Worm (Caenorhabditis elegans) whole organism, L4 larva: Measurements from ENCODE around the gene srw-135.
A peak's percentile ranks its signal among the peaks of the same experiment; 100 is the strongest.

Experiments used
- F10B5.3 ChIP-seq: sonication (generic microtip); optimal IDR thresholded peaks from 2 replicates; lab custom pipeline; 2016; ENCODE audit warnings: mild to moderate bottlenecking, missing genetic modification characterization, missing compliant biosample characterization
- F44E2.7 ChIP-seq: fragments of 200-800 bp; sonication (Bioruptor generic); IDR thresholded peaks from 2 replicates; pipeline ENCODE4 v2.1.2; 2022; ENCODE audit warnings: missing genetic modification characterization, missing compliant biosample characterization
- F49E8.2 ChIP-seq: sonication (generic microtip); optimal IDR thresholded peaks from 2 replicates; lab custom pipeline; 2016; ENCODE audit warnings: missing compliant biosample characterization, mild to moderate bottlenecking, missing genetic modification characterization, borderline replicate concordance
- T26A8.4 ChIP-seq: fragments of 200-800 bp; sonication (Bioruptor generic); IDR thresholded peaks from 2 replicates; pipeline ENCODE4 v1.3.6; 2022; ENCODE audit warnings: missing genetic modification characterization, missing compliant biosample characterization
- Y105C5A.15 ChIP-seq: fragments of 200-800 bp; sonication (Bioruptor generic); IDR thresholded peaks from 2 replicates; pipeline ENCODE4 v1.3.6; 2022; ENCODE audit warnings: missing genetic modification characterization, missing compliant biosample characterization
- Y48G9A.11 ChIP-seq: fragments of 200-800 bp; sonication (Bioruptor generic); IDR thresholded peaks from 2 replicates; pipeline ENCODE4 v1.3.6; 2022; ENCODE audit warnings: missing genetic modification reagents, missing genetic modification characterization, missing compliant biosample characterization
- aha-1 ChIP-seq: fragments of 150-350 bp; peaks from one replicate; lab custom pipeline; 2014; ENCODE audit warnings: missing biosample characterization, missing genetic modification characterization
- ceh-32 ChIP-seq: sonication (generic microtip); optimal IDR thresholded peaks from 2 replicates; lab custom pipeline; 2016; ENCODE audit warnings: mild to moderate bottlenecking, missing genetic modification characterization, missing compliant biosample characterization; ENCODE audit not compliant: poor library complexity
- daf-12 ChIP-seq: fragments of 150-350 bp; optimal IDR thresholded peaks from 2 replicates; lab custom pipeline; 2014; ENCODE audit warnings: missing biosample characterization, missing genetic modification reagents, missing genetic modification characterization
- daf-8 ChIP-seq: fragments of 200-800 bp; sonication (Bioruptor generic); IDR thresholded peaks from 2 replicates; pipeline ENCODE4 v1.3.6; 2022; ENCODE audit warnings: missing genetic modification characterization, missing compliant biosample characterization
- duxl-1 ChIP-seq: sonication (generic microtip); optimal IDR thresholded peaks from 2 replicates; lab custom pipeline; 2016; ENCODE audit warnings: mild to moderate bottlenecking, missing genetic modification characterization, moderate library complexity, missing compliant biosample characterization; ENCODE audit not compliant: poor library complexity
- egl-27 ChIP-seq: sonication (generic microtip); optimal IDR thresholded peaks from 3 replicates; lab custom pipeline; 2017; ENCODE audit warnings: missing biosample characterization, missing genetic modification reagents, missing genetic modification characterization
- gei-8 ChIP-seq: fragments of 200-800 bp; sonication (Bioruptor generic); optimal IDR thresholded peaks from 2 replicates; lab custom pipeline; 2018; ENCODE audit warnings: mild to moderate bottlenecking, missing genetic modification characterization, missing compliant biosample characterization
- jun-1 ChIP-seq: fragments of 150-350 bp; optimal IDR thresholded peaks from 2 replicates; lab custom pipeline; 2014; ENCODE audit warnings: missing biosample characterization, missing genetic modification reagents, missing genetic modification characterization
- lin-1 ChIP-seq: fragments of 200-800 bp; sonication (Bioruptor generic); IDR thresholded peaks from 2 replicates; pipeline ENCODE4 v1.3.6; 2022; ENCODE audit warnings: missing genetic modification reagents, missing genetic modification characterization, missing compliant biosample characterization
- lin-29 ChIP-seq: fragments of 200-800 bp; sonication (Bioruptor generic); IDR thresholded peaks from 2 replicates; pipeline ENCODE4 v1.3.6; 2022; ENCODE audit warnings: missing genetic modification reagents, missing genetic modification characterization, missing compliant biosample characterization
- lsy-2 ChIP-seq, 2 experiments: fragments of 150-350 bp in 1 of 2; sonication (generic microtip) in 1 of 2; optimal IDR thresholded peaks; 2 replicates each; lab custom pipeline; 2014 to 2017; ENCODE audit warnings: missing biosample characterization in 2 of 2, missing genetic modification characterization in 2 of 2
- madf-5 ChIP-seq, 2 experiments: fragments of 200-800 bp; sonication (Bioruptor generic); IDR thresholded peaks; 2 replicates each; pipeline ENCODE4 v1.3.6; 2022; ENCODE audit warnings: missing compliant biosample characterization in 2 of 2, missing genetic modification characterization in 2 of 2
- mdt-29 ChIP-seq: fragments of 200-800 bp; sonication (Bioruptor generic); IDR thresholded peaks from 2 replicates; pipeline ENCODE4 v1.3.6; 2022; ENCODE audit warnings: missing genetic modification reagents, missing genetic modification characterization, missing compliant biosample characterization
- mep-1 ChIP-seq: fragments of 150-350 bp; sonication (generic microtip); optimal IDR thresholded peaks from 3 replicates; lab custom pipeline; 2014; ENCODE audit warnings: missing biosample characterization, missing genetic modification characterization
- nhr-10 ChIP-seq: fragments of 150-350 bp; optimal IDR thresholded peaks from 2 replicates; lab custom pipeline; 2014; ENCODE audit warnings: missing biosample characterization, missing genetic modification characterization
- nhr-111 ChIP-seq: fragments of 200-800 bp; sonication (Bioruptor generic); optimal IDR thresholded peaks from 2 replicates; lab custom pipeline; 2018; ENCODE audit warnings: mild to moderate bottlenecking, missing genetic modification characterization, missing compliant biosample characterization
- nhr-25 ChIP-seq: sonication (generic microtip); optimal IDR thresholded peaks from 2 replicates; lab custom pipeline; 2017; ENCODE audit warnings: missing genetic modification characterization, mild to moderate bottlenecking, missing compliant biosample characterization, antibody characterized with exemption, moderate library complexity, borderline replicate concordance; ENCODE audit not compliant: insufficient read depth
- nhr-41 ChIP-seq: fragments of 200-800 bp; sonication (Bioruptor generic); IDR thresholded peaks from 2 replicates; pipeline ENCODE4 v1.3.6; 2022; ENCODE audit warnings: missing genetic modification reagents, missing genetic modification characterization, missing compliant biosample characterization
- nhr-42 ChIP-seq: fragments of 200-800 bp; sonication (Bioruptor generic); IDR thresholded peaks from 2 replicates; pipeline ENCODE4 v1.3.6; 2022; ENCODE audit warnings: missing genetic modification characterization, missing compliant biosample characterization
- nhr-77 ChIP-seq: fragments of 150-350 bp; optimal IDR thresholded peaks from 2 replicates; lab custom pipeline; 2014; ENCODE audit warnings: missing biosample characterization, missing genetic modification characterization
- pha-4 ChIP-seq, 2 experiments: fragments of 150-350 bp in 1 of 2; fragments of 200-800 bp in 1 of 2; sonication (Bioruptor generic) in 1 of 2; IDR thresholded peaks in 1 of 2; optimal IDR thresholded peaks in 1 of 2; 2 replicates each; pipeline versions ENCODE4 v1.3.6 to Lab custom; 2014 to 2022; ENCODE audit warnings: missing genetic modification characterization in 2 of 2, missing genetic modification reagents in 2 of 2, missing biosample characterization in 1 of 2, missing compliant biosample characterization in 1 of 2
- spr-1 ChIP-seq: sonication (generic microtip); optimal IDR thresholded peaks from 2 replicates; lab custom pipeline; 2016; ENCODE audit warnings: mild to moderate bottlenecking, missing genetic modification characterization, missing compliant biosample characterization
- spr-3 ChIP-seq: fragments of 200-800 bp; sonication (Bioruptor generic); optimal IDR thresholded peaks from 2 replicates; lab custom pipeline; 2018; ENCODE audit warnings: mild to moderate bottlenecking, missing genetic modification characterization, missing compliant biosample characterization
- tag-97 ChIP-seq: fragments of 200-800 bp; sonication (Bioruptor generic); IDR thresholded peaks from 2 replicates; pipeline ENCODE4 v1.3.6; 2022; ENCODE audit warnings: missing genetic modification characterization, missing compliant biosample characterization
- tra-1 ChIP-seq: fragments of 200-800 bp; sonication (Bioruptor generic); IDR thresholded peaks from 2 replicates; pipeline ENCODE4 v1.3.6; 2022; ENCODE audit warnings: missing genetic modification reagents, missing genetic modification characterization, missing compliant biosample characterization
- vab-7 ChIP-seq: fragments of 200-800 bp; sonication (Bioruptor generic); IDR thresholded peaks from 2 replicates; pipeline ENCODE4 v1.3.6; 2022; ENCODE audit warnings: missing genetic modification reagents, missing genetic modification characterization, missing compliant biosample characterization
- zfp-3 ChIP-seq: fragments of 200-800 bp; sonication (Bioruptor generic); conservative IDR thresholded peaks from 2 replicates; pipeline ENCODE4 v1.3.6; 2022; ENCODE audit warnings: missing genetic modification reagents, missing genetic modification characterization, missing compliant biosample characterization
- ztf-7 ChIP-seq: fragments of 150-350 bp; optimal IDR thresholded peaks from 2 replicates; lab custom pipeline; 2014; ENCODE audit warnings: missing biosample characterization, missing genetic modification characterization

srw-135 gene

ce11 chrV:3005964-3006363 lies 5.3 kb downstream of the srw-135 start, which contains the start of gene srw-112:
Gene srw-112 (minus strand): TSS chrV:3006064.
- TF ChIP-seq Y48G9A.11 (GFP tag; lab: Robert Waterston, UW), result no peak
- no peak for TF ChIP-seq Y105C5A.15 (GFP tag; lab: Robert Waterston, UW)
- no peak for TF ChIP-seq tra-1 (GFP tag; lab: Robert Waterston, UW)
- TF ChIP-seq nhr-42, result no peak
- TF ChIP-seq mep-1 (tag; lab: Kevin White, UChicago), result no peak
- no peak for TF ChIP-seq spr-3 (GFP tag; lab: Kevin White, UChicago)
- TF ChIP-seq aha-1, result peak; percentile 19
- TF ChIP-seq zfp-3 (GFP tag; lab: Robert Waterston, UW), result no peak

- no peak for TF ChIP-seq lsy-2 (tag; optimal IDR thresholded peaks at IDR 0.05; lab: Kevin White, UChicago)
- no peak for TF ChIP-seq nhr-41 (GFP tag; lab: Robert Waterston, UW)
- no peak for TF ChIP-seq daf-12
- TF ChIP-seq Y48G9A.11 (GFP tag; lab: Robert Waterston, UW), result no peak
- no peak for TF ChIP-seq lin-1 (GFP tag; lab: Robert Waterston, UW)
- TF ChIP-seq F10B5.3 (tag; lab: Kevin White, UChicago), result no peak
- no peak for TF ChIP-seq vab-7 (GFP tag; lab: Robert Waterston, UW)
- no peak for TF ChIP-seq gei-8 (GFP tag; lab: Kevin White, UChicago)
- no peak for TF ChIP-seq F44E2.7 (GFP tag; lab: Robert Waterston, UW)
Observed at ce11 chrV:2999736-3000135, 11.6 kb downstream of the srw-135 start, which contains the start of gene srw-119. Gene srw-119 (minus strand): TSS chrV:2999836.

- TF ChIP-seq daf-8 (GFP tag; lab: Robert Waterston, UW) (no peak), nhr-25 (tag; lab: Kevin White, UChicago) (no peak), F49E8.2 (no peak), lin-29 (GFP tag; lab: Robert Waterston, UW) (no peak), pha-4 (GFP tag; IDR thresholded peaks at IDR 0.05; lab: Robert Waterston, UW) (no peak), pha-4 (tag; optimal IDR thresholded peaks at IDR 0.05; lab: Kevin White, UChicago) (no peak), madf-5 (GFP tag; IDR thresholded peaks at IDR 0.05; lab: Robert Waterston, UW) (no peak), duxl-1 (tag; lab: Kevin White, UChicago) (no peak), daf-12 (no peak), egl-27 (tag; lab: Kevin White, UChicago) (no peak), spr-1 (tag; lab: Kevin White, UChicago) (no peak), mdt-29 (GFP tag; lab: Robert Waterston, UW) (no peak), ztf-7 (tag; lab: Kevin White, UChicago) (no peak), lin-1 (GFP tag; lab: Robert Waterston, UW) (no peak), tag-97 (no peak)
Observed at ce11 chrV:2996105-2996504, 15.2 kb downstream of the srw-135 start, which contains the start of gene srw-120. Gene srw-120 (minus strand): TSS chrV:2996205.

- TF ChIP-seq T26A8.4 (GFP tag; lab: Robert Waterston, UW), result no peak
- no peak for TF ChIP-seq nhr-111 (GFP tag; lab: Kevin White, UChicago)
- no peak for TF ChIP-seq tra-1 (GFP tag; lab: Robert Waterston, UW)
- no peak for TF ChIP-seq nhr-10 (tag; lab: Kevin White, UChicago)
- TF ChIP-seq jun-1 (tag; lab: Kevin White, UChicago), result no peak
- TF ChIP-seq nhr-77 (tag; lab: Kevin White, UChicago), result no peak
- no peak for TF ChIP-seq ceh-32 (tag; lab: Kevin White, UChicago)
- TF ChIP-seq, all 104 proteins: peak for 0
Observed at ce11 chrV:2993816-2994215, 17.5 kb downstream of the srw-135 start, which contains the start of gene srw-115. Gene srw-115 (minus strand): TSS chrV:2993916.
